Worm (Caenorhabditis elegans): ENCODE measurements around the gene W06G6.9.

DNA sequence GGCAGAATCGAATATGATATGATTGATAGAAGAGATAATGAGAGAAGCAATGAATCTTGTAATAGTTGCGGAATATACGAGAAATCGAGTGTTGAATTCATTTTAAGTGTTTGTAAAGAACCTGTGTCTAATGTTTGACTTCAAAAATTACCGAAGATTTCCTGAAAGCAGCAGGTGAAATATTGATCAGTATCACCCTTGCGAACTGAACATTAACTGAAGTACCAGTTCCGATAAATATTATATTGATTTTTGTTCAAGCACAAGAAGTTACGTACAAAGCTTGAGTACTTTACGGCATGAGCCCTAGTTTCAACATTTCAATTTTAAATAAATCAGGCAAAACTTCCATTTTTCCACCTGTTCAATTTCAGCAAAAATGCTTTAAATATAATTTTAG is 33.0 kb upstream of the W06G6.9 start, which contains the start of gene srz-103:
- TF ChIP-seq mdl-1 (tag; optimal IDR thresholded peaks at IDR 0.05): no peak
- no peak for TF ChIP-seq nhr-77 (tag; optimal IDR thresholded peaks at IDR 0.05)
- TF ChIP-seq lir-3 (tag; optimal IDR thresholded peaks at IDR 0.05; ENCODE audit: poor library complexity): no peak
- TF ChIP-seq ceh-82 (tag; optimal IDR thresholded peaks at IDR 0.05): no peak
- TF ChIP-seq egl-13 (tag; optimal IDR thresholded peaks at IDR 0.05): no peak
- no peak for TF ChIP-seq dpl-1 (GFP tag; optimal IDR thresholded peaks at IDR 0.05)
- TF ChIP-seq snpc-4 (tag; optimal IDR thresholded peaks at IDR 0.05): no peak
- TF ChIP-seq fkh-10 (GFP tag; optimal IDR thresholded peaks at IDR 0.05): no peak
- no peak for TF ChIP-seq efl-1 (optimal IDR thresholded peaks at IDR 0.05)
- no peak for TF ChIP-seq efl-1 (GFP tag; optimal IDR thresholded peaks at IDR 0.05 in 1 of 2)
- no peak for TF ChIP-seq lin-39 (tag; optimal IDR thresholded peaks at IDR 0.05)

Measured in whole organism, L1 larva.